Fruit fly (Drosophila melanogaster) whole organism, pupa: ENCODE data around the gene D12.
A peak's percentile ranks its signal among the peaks of the same experiment; 100 is the strongest.

Source experiments
- CG10348 ChIP-seq: fragments of 200-800 bp; sonication (Bioruptor generic); IDR thresholded peaks from 2 replicates; pipeline ENCODE4 v1.3.6; 2022; ENCODE audit warnings: missing biosample characterization, missing genetic modification characterization
- CG12605 ChIP-seq: fragments of 200-800 bp; sonication (Bioruptor generic); IDR thresholded peaks from 2 replicates; pipeline ENCODE4 v1.3.6; 2022; ENCODE audit warnings: missing biosample characterization, missing genetic modification characterization
- CG13204 ChIP-seq: fragments of 200-800 bp; sonication (Bioruptor generic); optimal IDR thresholded peaks from 2 replicates; lab custom pipeline; 2018; ENCODE audit warnings: missing biosample characterization, mild to moderate bottlenecking, missing genetic modification characterization, moderate library complexity
- CG14655 ChIP-seq: fragments of 200-800 bp; sonication (Bioruptor generic); optimal IDR thresholded peaks from 3 replicates; lab custom pipeline; 2017; ENCODE audit warnings: mild to moderate bottlenecking, missing biosample characterization, missing genetic modification reagents, missing genetic modification characterization
- CG15710 ChIP-seq: fragments of 200-800 bp; sonication (Bioruptor generic); optimal IDR thresholded peaks from 2 replicates; lab custom pipeline; 2018; ENCODE audit warnings: missing biosample characterization, mild to moderate bottlenecking, missing genetic modification characterization, moderate library complexity
- CG17806 ChIP-seq: fragments of 200-800 bp; sonication (Bioruptor generic); optimal IDR thresholded peaks from 2 replicates; lab custom pipeline; 2018; ENCODE audit warnings: missing biosample characterization, mild to moderate bottlenecking, missing genetic modification characterization, moderate library complexity
- CG32121 ChIP-seq: fragments of 200-800 bp; sonication (Bioruptor generic); IDR thresholded peaks from 2 replicates; pipeline ENCODE4 v1.3.6; 2022; ENCODE audit warnings: missing biosample characterization, missing genetic modification characterization
- CG34367 ChIP-seq: fragments of 200-800 bp; sonication (Bioruptor generic); optimal IDR thresholded peaks from 2 replicates; lab custom pipeline; 2018; ENCODE audit warnings: missing biosample characterization, mild to moderate bottlenecking, missing genetic modification characterization
- CG4496 ChIP-seq: fragments of 200-800 bp; sonication (Bioruptor generic); IDR thresholded peaks from 3 replicates; pipeline ENCODE4 v1.3.6; 2022; ENCODE audit warnings: missing biosample characterization, missing genetic modification characterization
- CG8159 ChIP-seq: fragments of 200-800 bp; sonication (Bioruptor generic); optimal IDR thresholded peaks from 3 replicates; lab custom pipeline; 2018; ENCODE audit warnings: missing biosample characterization, mild to moderate bottlenecking, missing genetic modification characterization, moderate library complexity
- CG8301 ChIP-seq: fragments of 200-800 bp; sonication (Bioruptor generic); optimal IDR thresholded peaks from 2 replicates; lab custom pipeline; 2018; ENCODE audit warnings: missing biosample characterization, mild to moderate bottlenecking, missing genetic modification characterization
- CG9948 ChIP-seq: fragments of 200-800 bp; sonication (Bioruptor generic); optimal IDR thresholded peaks from 2 replicates; lab custom pipeline; 2018; ENCODE audit warnings: missing biosample characterization, mild to moderate bottlenecking, missing genetic modification characterization, moderate library complexity
- D1 ChIP-seq: fragments of 200-800 bp; sonication (Bioruptor generic); optimal IDR thresholded peaks from 2 replicates; lab custom pipeline; 2018; ENCODE audit warnings: missing biosample characterization, mild to moderate bottlenecking, missing genetic modification characterization, moderate library complexity
- EcR ChIP-seq: fragments of 200-800 bp; sonication (Bioruptor generic); optimal IDR thresholded peaks from 3 replicates; lab custom pipeline; 2019; ENCODE audit warnings: missing biosample characterization, missing genetic modification characterization, mild to moderate bottlenecking, moderate library complexity, missing genetic modification reagents
- Ets98B ChIP-seq: fragments of 200-800 bp; sonication (Bioruptor generic); IDR thresholded peaks from 2 replicates; pipeline ENCODE4 v1.3.6; 2022; ENCODE audit warnings: missing biosample characterization, missing genetic modification characterization
- Pif1A ChIP-seq: fragments of 200-800 bp; sonication (Bioruptor generic); optimal IDR thresholded peaks from 3 replicates; lab custom pipeline; 2016; ENCODE audit warnings: missing biosample characterization, missing genetic modification characterization
- Pif1B ChIP-seq: fragments of 200-800 bp; sonication (Bioruptor generic); optimal IDR thresholded peaks from 3 replicates; lab custom pipeline; 2016; ENCODE audit warnings: missing biosample characterization, missing genetic modification characterization
- Snoo ChIP-seq: fragments of 200-800 bp; sonication (Bioruptor generic); optimal IDR thresholded peaks from 3 replicates; lab custom pipeline; 2017; ENCODE audit warnings: missing biosample characterization, mild to moderate bottlenecking, missing genetic modification characterization, inconsistent platforms
- fd96Ca ChIP-seq: fragments of 200-800 bp; sonication (Bioruptor generic); IDR thresholded peaks from 3 replicates; pipeline ENCODE4 v1.3.6; 2022; ENCODE audit warnings: missing biosample characterization, missing genetic modification characterization
- gl ChIP-seq: fragments of 200-800 bp; sonication (Bioruptor generic); optimal IDR thresholded peaks from 2 replicates; lab custom pipeline; 2018; ENCODE audit warnings: missing biosample characterization, mild to moderate bottlenecking, missing genetic modification characterization
- rn ChIP-seq: fragments of 200-800 bp; sonication (Bioruptor generic); IDR thresholded peaks from 2 replicates; pipeline ENCODE4 v1.3.6; 2022; ENCODE audit warnings: missing biosample characterization, missing genetic modification characterization

The D12 gene

dm6 chr2L:8411530-8411929, 25.6 kb downstream of the D12 start, which contains the start of gene Naglu:
TSS of gene Naglu (minus strand) at chr2L:8411868.
- TF ChIP-seq EcR (GFP tag; lab: Kevin White, UChicago): peak; percentile 57
- TF ChIP-seq Snoo (tag; lab: Kevin White, UChicago): no peak

DNA sequence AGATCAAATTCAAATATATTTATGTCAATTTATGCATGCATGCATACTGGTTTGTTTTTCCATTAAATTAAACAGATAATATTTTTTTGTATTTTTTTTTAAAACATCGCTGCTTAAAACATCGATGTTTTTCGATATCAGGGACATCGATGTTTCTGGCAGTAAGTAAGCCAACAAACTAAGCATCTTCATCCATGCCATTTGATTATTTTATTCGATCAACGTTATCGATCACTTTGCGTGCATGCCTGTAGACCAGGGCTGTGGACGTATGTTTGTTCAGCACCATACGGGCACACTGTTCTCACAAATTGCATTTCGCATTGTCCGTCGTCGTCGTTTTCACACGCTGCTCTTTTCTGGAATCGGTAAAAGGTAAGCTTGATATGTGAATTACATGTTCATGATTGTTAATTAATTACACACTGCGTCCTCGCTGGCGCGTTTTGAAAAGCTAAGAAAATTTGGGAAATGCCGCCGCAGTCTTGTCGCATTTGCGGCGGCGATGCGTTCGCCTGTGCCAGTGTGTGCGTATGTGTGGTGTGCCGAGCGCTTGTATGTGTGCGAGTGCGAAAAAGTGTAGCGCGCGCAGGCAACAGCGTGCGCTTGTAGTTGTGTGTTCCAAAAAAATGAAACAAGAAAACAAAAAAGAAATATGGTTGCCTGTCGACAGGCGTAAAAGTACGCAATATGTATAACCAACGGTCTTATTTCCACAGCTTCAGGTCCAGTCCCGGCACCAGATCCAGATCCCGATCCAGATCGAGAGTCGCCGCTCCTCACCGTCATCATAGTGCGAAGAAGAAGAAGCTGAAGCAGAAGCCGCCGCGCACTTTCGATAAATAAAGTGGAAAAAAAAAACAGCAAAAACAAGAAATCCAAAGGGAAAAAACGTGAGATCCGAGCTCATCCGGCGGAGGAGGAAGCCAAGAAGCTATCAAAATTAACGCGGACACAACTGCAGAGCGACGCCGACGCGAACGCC, 33.6 kb downstream of the D12 start, which contains the start of gene emb:
TSS of gene emb (plus strand) at position 288 of the 985 bp plus-strand sequence.
- peak; percentile 12 for TF ChIP-seq CG9948 (tag; lab: Kevin White, UChicago)
- no peak for TF ChIP-seq Pif1B (GFP tag; lab: Kevin White, UChicago)
- no peak for TF ChIP-seq CG14655 (GFP tag; lab: Kevin White, UChicago)
- TF ChIP-seq Pif1A (GFP tag; lab: Kevin White, UChicago): no peak
- peak; percentile 24; the same call in 1 of the 2 replicates for TF ChIP-seq rn
- TF ChIP-seq CG10348 (GFP tag; lab: Robert Waterston, UW): no peak
- TF ChIP-seq fd96Ca (GFP tag; lab: Robert Waterston, UW): peak; percentile 50
- no peak for TF ChIP-seq CG13204 (GFP tag; lab: Kevin White, UChicago)
- TF ChIP-seq CG8159 (tag; lab: Kevin White, UChicago): peak; percentile 49
- TF ChIP-seq EcR (GFP tag; lab: Kevin White, UChicago): peak; percentile 11
- TF ChIP-seq gl (tag; lab: Kevin White, UChicago): peak; percentile 74
- TF ChIP-seq CG4496 (GFP tag; lab: Robert Waterston, UW): peak; percentile 72
- peak; percentile 73; the same call in 1 of the 2 replicates for TF ChIP-seq CG12605 (GFP tag; lab: Robert Waterston, UW)
- peak; percentile 35 for TF ChIP-seq CG15710 (tag; lab: Kevin White, UChicago)
- no peak for TF ChIP-seq D1 (tag; lab: Kevin White, UChicago)
- peak; percentile 3 for TF ChIP-seq CG17806 (tag; lab: Kevin White, UChicago)
- TF ChIP-seq CG32121 (GFP tag; lab: Robert Waterston, UW): peak; percentile 49; the same call in 1 of the 2 replicates
- peak; percentile 41 for TF ChIP-seq Snoo (tag; lab: Kevin White, UChicago)
- TF ChIP-seq Ets98B (GFP tag; lab: Robert Waterston, UW): 0 out of 2 replicates have a peak, but pooled peaks have one; percentile 36
- peak; percentile 39 for TF ChIP-seq CG34367 (tag; lab: Kevin White, UChicago)
- no peak for TF ChIP-seq CG8301
- TF ChIP-seq, all 21 proteins: peak for 14

- TF ChIP-seq Pif1B (GFP tag; lab: Kevin White, UChicago) (no peak), Snoo (tag; lab: Kevin White, UChicago) (no peak), Ets98B (GFP tag; lab: Robert Waterston, UW) (no peak), fd96Ca (GFP tag; lab: Robert Waterston, UW) (no peak), CG9948 (tag; lab: Kevin White, UChicago) (no peak), CG17806 (tag; lab: Kevin White, UChicago) (no peak), CG34367 (tag; lab: Kevin White, UChicago) (no peak), rn (no peak), gl (tag; lab: Kevin White, UChicago) (no peak), CG32121 (GFP tag; lab: Robert Waterston, UW) (no peak), Pif1A (GFP tag; lab: Kevin White, UChicago) (no peak), EcR (GFP tag; lab: Kevin White, UChicago) (no peak), CG14655 (GFP tag; lab: Kevin White, UChicago) (no peak)
- TF ChIP-seq, all 21 proteins: peak for 0
Observed at dm6 chr2L:8402928-8403285, 34.3 kb downstream of the D12 start, which contains the start of gene fy. TSS of gene fy (minus strand) at chr2L:8403280.

- TF ChIP-seq CG12605 (GFP tag; lab: Robert Waterston, UW) (no peak), CG8301 (no peak), D1 (tag; lab: Kevin White, UChicago) (no peak), CG32121 (GFP tag; lab: Robert Waterston, UW) (no peak), CG15710 (tag; lab: Kevin White, UChicago) (no peak), Snoo (tag; lab: Kevin White, UChicago) (no peak), CG17806 (tag; lab: Kevin White, UChicago) (no peak), CG14655 (GFP tag; lab: Kevin White, UChicago) (no peak), gl (tag; lab: Kevin White, UChicago) (no peak), rn (no peak), CG13204 (GFP tag; lab: Kevin White, UChicago) (no peak), Pif1A (GFP tag; lab: Kevin White, UChicago) (no peak), CG10348 (GFP tag; lab: Robert Waterston, UW) (no peak), EcR (GFP tag; lab: Kevin White, UChicago) (no peak), CG9948 (tag; lab: Kevin White, UChicago) (no peak), CG4496 (GFP tag; lab: Robert Waterston, UW) (no peak), CG8159 (tag; lab: Kevin White, UChicago) (no peak), fd96Ca (GFP tag; lab: Robert Waterston, UW) (no peak), Ets98B (GFP tag; lab: Robert Waterston, UW) (no peak)
Observed at dm6 chr2L:8399863-8400598, 37.1 kb downstream of the D12 start, which contains the start of gene CG31898. TSS of gene CG31898 (plus strand) at chr2L:8400421.
